Fruit fly (Drosophila melanogaster) Kc167 (cell line): ENCODE data around the gene Mkrn1.

Experiments
- Myc ChIP-seq: fragments of >200 bp; optimal IDR thresholded peaks from 2 replicates; lab custom pipeline; 2017; ENCODE audit warnings: missing external identifiers
- Sin3A ChIP-seq: fragments of >200 bp; optimal IDR thresholded peaks from 2 replicates; lab custom pipeline; 2018; ENCODE audit warnings: missing external identifiers
- h ChIP-seq: fragments of >200 bp; optimal IDR thresholded peaks from 3 replicates; lab custom pipeline; 2018; ENCODE audit warnings: missing external identifiers
- insv ChIP-seq: fragments of >200 bp; optimal IDR thresholded peaks from 3 replicates; lab custom pipeline; 2018; ENCODE audit warnings: missing external identifiers
- psq ChIP-seq: fragments of >200 bp; optimal IDR thresholded peaks from 2 replicates; lab custom pipeline; 2017; ENCODE audit warnings: missing external identifiers
- ttk ChIP-seq: sonication (Bioruptor generic); optimal IDR thresholded peaks from 2 replicates; lab custom pipeline; 2017; ENCODE audit warnings: missing external identifiers

- no peak for TF ChIP-seq ttk
- TF ChIP-seq psq (lab: Kevin White, UChicago), result no peak
- TF ChIP-seq h (lab: Kevin White, UChicago), result no peak
- TF ChIP-seq Myc, result no peak
- no peak for TF ChIP-seq insv (lab: Kevin White, UChicago)
- TF ChIP-seq Sin3A (lab: Kevin White, UChicago), result no peak
These were observed 4.4 kb downstream of the Mkrn1 start, which contains the start of gene Arv1 for dm6 chr3L:21529108-21529507.
